Fruit fly (Drosophila melanogaster) whole organism, prepupa: ENCODE data around the gene Fad2.

Experiments
- CG10631 ChIP-seq: fragments of 200-800 bp; sonication (Bioruptor generic); optimal IDR thresholded peaks from 2 replicates; lab custom pipeline; 2016; ENCODE audit warnings: missing biosample characterization, missing genetic modification characterization
- CG10669 ChIP-seq: fragments of 200-800 bp; sonication (Bioruptor generic); optimal IDR thresholded peaks from 3 replicates; lab custom pipeline; 2018; ENCODE audit warnings: missing biosample characterization, mild to moderate bottlenecking, missing genetic modification characterization, moderate library complexity
- CG11294 ChIP-seq: fragments of 200-800 bp; sonication (Bioruptor generic); IDR thresholded peaks from 2 replicates; pipeline ENCODE4 v1.3.6; 2022; ENCODE audit warnings: missing biosample characterization, missing genetic modification characterization
- CG11762 ChIP-seq: fragments of 200-800 bp; sonication (Bioruptor generic); optimal IDR thresholded peaks from 3 replicates; lab custom pipeline; 2016; ENCODE audit warnings: missing biosample characterization, missing genetic modification characterization; ENCODE audit not compliant: insufficient read depth
- CG11902 ChIP-seq: fragments of 200-800 bp; sonication (Bioruptor generic); optimal IDR thresholded peaks from 3 replicates; lab custom pipeline; 2016; ENCODE audit warnings: missing biosample characterization, missing genetic modification characterization
- CG15336 ChIP-seq: fragments of 200-800 bp; sonication (Bioruptor generic); IDR thresholded peaks from 2 replicates; pipeline ENCODE4 v1.3.6; 2022; ENCODE audit warnings: missing biosample characterization, missing genetic modification characterization
- CG1621 ChIP-seq: fragments of 200-800 bp; sonication (Bioruptor generic); optimal IDR thresholded peaks from 3 replicates; lab custom pipeline; 2018; ENCODE audit warnings: missing biosample characterization, mild to moderate bottlenecking, missing genetic modification characterization
- CG16779 ChIP-seq: fragments of 200-800 bp; sonication (Bioruptor generic); optimal IDR thresholded peaks from 3 replicates; lab custom pipeline; 2017; ENCODE audit warnings: missing biosample characterization, mild to moderate bottlenecking, missing genetic modification characterization
- CG32006 ChIP-seq: fragments of 200-800 bp; sonication (Bioruptor generic); optimal IDR thresholded peaks from 3 replicates; lab custom pipeline; 2017; ENCODE audit warnings: missing biosample characterization, mild to moderate bottlenecking, missing genetic modification characterization
- CG34406 ChIP-seq: fragments of 200-800 bp; sonication (Bioruptor generic); optimal IDR thresholded peaks from 3 replicates; lab custom pipeline; 2016; ENCODE audit warnings: missing biosample characterization, missing genetic modification characterization
- CG4318 ChIP-seq: fragments of 200-800 bp; sonication (Bioruptor generic); optimal IDR thresholded peaks from 3 replicates; lab custom pipeline; 2017; ENCODE audit warnings: missing biosample characterization, mild to moderate bottlenecking, missing genetic modification characterization
- CG6163 ChIP-seq: fragments of 200-800 bp; sonication (Bioruptor generic); IDR thresholded peaks from 3 replicates; pipeline ENCODE4 v1.3.6; 2022; ENCODE audit warnings: missing biosample characterization, missing genetic modification characterization
- CG6276 ChIP-seq: fragments of 200-800 bp; sonication (Bioruptor generic); optimal IDR thresholded peaks from 2 replicates; lab custom pipeline; 2017; ENCODE audit warnings: missing biosample characterization, mild to moderate bottlenecking, missing genetic modification characterization
- CG6792 ChIP-seq: fragments of 200-800 bp; sonication (Bioruptor generic); optimal IDR thresholded peaks from 3 replicates; lab custom pipeline; 2016; ENCODE audit warnings: missing biosample characterization, missing genetic modification characterization
- CG6808 ChIP-seq: fragments of 200-800 bp; sonication (Bioruptor generic); optimal IDR thresholded peaks from 3 replicates; lab custom pipeline; 2017; ENCODE audit warnings: missing biosample characterization, missing genetic modification characterization, mild to moderate bottlenecking, moderate library complexity, missing genetic modification reagents
- CG6854 ChIP-seq: fragments of 200-800 bp; sonication (Bioruptor generic); optimal IDR thresholded peaks from 2 replicates; lab custom pipeline; 2017; ENCODE audit warnings: missing biosample characterization, mild to moderate bottlenecking, missing genetic modification characterization
- CG7368 ChIP-seq: fragments of 200-800 bp; sonication (Bioruptor generic); optimal IDR thresholded peaks from 3 replicates; lab custom pipeline; 2016; ENCODE audit warnings: missing biosample characterization, missing genetic modification characterization
- CG8119 ChIP-seq: fragments of 200-800 bp; sonication (Bioruptor generic); IDR thresholded peaks from 3 replicates; pipeline ENCODE4 v1.3.6; 2022; ENCODE audit warnings: missing biosample characterization, missing genetic modification characterization
- CG8319 ChIP-seq: fragments of 200-800 bp; sonication (Bioruptor generic); optimal IDR thresholded peaks from 3 replicates; lab custom pipeline; 2016; ENCODE audit warnings: missing biosample characterization, missing genetic modification characterization
- CG8632 ChIP-seq: fragments of 200-800 bp; sonication (Bioruptor generic); optimal IDR thresholded peaks from 3 replicates; lab custom pipeline; 2016; ENCODE audit warnings: missing biosample characterization, missing genetic modification characterization
- CG9139 ChIP-seq: fragments of 200-800 bp; sonication (Bioruptor generic); optimal IDR thresholded peaks from 3 replicates; lab custom pipeline; 2017; ENCODE audit warnings: missing biosample characterization, mild to moderate bottlenecking, missing genetic modification characterization
- Eip75B ChIP-seq: fragments of 200-800 bp; sonication (Bioruptor generic); optimal IDR thresholded peaks from 3 replicates; lab custom pipeline; 2016; ENCODE audit warnings: missing biosample characterization, missing genetic modification characterization
- Eip93F ChIP-seq: fragments of 200-800 bp; sonication (Bioruptor generic); optimal IDR thresholded peaks from 2 replicates; lab custom pipeline; 2016; ENCODE audit warnings: missing biosample characterization, mild to moderate bottlenecking, missing genetic modification characterization
- Ets96B ChIP-seq: fragments of 200-800 bp; optimal IDR thresholded peaks from 2 replicates; lab custom pipeline; 2019; ENCODE audit warnings: missing biosample characterization, mild to moderate bottlenecking, missing genetic modification characterization, moderate library complexity
- Gug ChIP-seq: fragments of 200-800 bp; sonication (Bioruptor generic); IDR thresholded peaks from 2 replicates; pipeline ENCODE4 v1.3.6; 2022; ENCODE audit warnings: missing biosample characterization, missing genetic modification characterization
- Hr38 ChIP-seq: sonication (Bioruptor generic); optimal IDR thresholded peaks from 2 replicates; lab custom pipeline; 2016; ENCODE audit warnings: missing biosample characterization, missing genetic modification characterization
- Hr39 ChIP-seq: fragments of 200-800 bp; sonication (Bioruptor generic); optimal IDR thresholded peaks from 2 replicates; lab custom pipeline; 2016; ENCODE audit warnings: missing biosample characterization, missing genetic modification characterization
- Hr4 ChIP-seq: fragments of 200-800 bp; sonication (Bioruptor generic); optimal IDR thresholded peaks from 3 replicates; lab custom pipeline; 2016; ENCODE audit warnings: missing biosample characterization, missing genetic modification characterization
- Met ChIP-seq: fragments of 200-800 bp; sonication (Bioruptor generic); optimal IDR thresholded peaks from 3 replicates; lab custom pipeline; 2016; ENCODE audit warnings: missing biosample characterization, missing genetic modification characterization
- OdsH ChIP-seq: fragments of 200-800 bp; sonication (Bioruptor generic); optimal IDR thresholded peaks from 3 replicates; lab custom pipeline; 2016; ENCODE audit warnings: missing biosample characterization, missing genetic modification characterization
- Smox ChIP-seq: fragments of 200-800 bp; sonication (Bioruptor generic); optimal IDR thresholded peaks from 3 replicates; lab custom pipeline; 2016; ENCODE audit warnings: missing biosample characterization, missing genetic modification characterization
- Sox102F ChIP-seq: fragments of 200-800 bp; sonication (Bioruptor generic); optimal IDR thresholded peaks from 2 replicates; lab custom pipeline; 2016; ENCODE audit warnings: missing biosample characterization, mild to moderate bottlenecking, missing genetic modification characterization
- Sox14 ChIP-seq: fragments of 200-800 bp; sonication (Bioruptor generic); optimal IDR thresholded peaks from 3 replicates; lab custom pipeline; 2016; ENCODE audit warnings: missing biosample characterization, missing genetic modification characterization
- Sox15 ChIP-seq: fragments of 200-800 bp; sonication (Bioruptor generic); optimal IDR thresholded peaks from 3 replicates; lab custom pipeline; 2016; ENCODE audit warnings: missing biosample characterization, missing genetic modification characterization
- achi ChIP-seq: fragments of 200-800 bp; sonication (Bioruptor generic); optimal IDR thresholded peaks from 3 replicates; lab custom pipeline; 2016; ENCODE audit warnings: missing biosample characterization, missing genetic modification characterization
- cyc ChIP-seq: fragments of 200-800 bp; sonication (Bioruptor generic); optimal IDR thresholded peaks from 3 replicates; lab custom pipeline; 2016; ENCODE audit warnings: missing biosample characterization, missing genetic modification characterization
- dac ChIP-seq: fragments of 200-800 bp; sonication (Bioruptor generic); optimal IDR thresholded peaks from 2 replicates; lab custom pipeline; 2017; ENCODE audit warnings: missing biosample characterization, mild to moderate bottlenecking, missing genetic modification characterization
- fd59A ChIP-seq: fragments of 200-800 bp; sonication (Bioruptor generic); optimal IDR thresholded peaks from 2 replicates; lab custom pipeline; 2017; ENCODE audit warnings: missing biosample characterization, mild to moderate bottlenecking, missing genetic modification characterization, missing genetic modification reagents
- fkh ChIP-seq: fragments of 200-800 bp; sonication (Bioruptor generic); optimal IDR thresholded peaks from 3 replicates; lab custom pipeline; 2017; ENCODE audit warnings: missing biosample characterization, mild to moderate bottlenecking, missing genetic modification characterization, moderate library complexity
- lz ChIP-seq: fragments of 200-800 bp; sonication (Bioruptor generic); optimal IDR thresholded peaks from 3 replicates; lab custom pipeline; 2016; ENCODE audit warnings: missing biosample characterization, missing genetic modification characterization
- net ChIP-seq: fragments of 200-800 bp; sonication (Bioruptor generic); optimal IDR thresholded peaks from 3 replicates; lab custom pipeline; 2016; ENCODE audit warnings: missing biosample characterization, missing genetic modification characterization
- pdm3 ChIP-seq: fragments of 200-800 bp; sonication (Bioruptor generic); optimal IDR thresholded peaks from 3 replicates; lab custom pipeline; 2016; ENCODE audit warnings: missing biosample characterization, missing genetic modification characterization
- salr ChIP-seq, 2 experiments: fragments of 200-800 bp; sonication (Bioruptor generic); optimal IDR thresholded peaks; 3 replicates each; lab custom pipeline; 2016 to 2018; ENCODE audit warnings: missing biosample characterization in 2 of 2, missing genetic modification characterization in 2 of 2, mild to moderate bottlenecking in 1 of 2
- spab ChIP-seq: fragments of 200-800 bp; sonication (Bioruptor generic); optimal IDR thresholded peaks from 2 replicates; lab custom pipeline; 2017; ENCODE audit warnings: missing biosample characterization, mild to moderate bottlenecking, missing genetic modification characterization, missing genetic modification reagents
- ss ChIP-seq, 2 experiments: fragments of 200-800 bp; sonication (Bioruptor generic); optimal IDR thresholded peaks; 2 replicates in 1 of 2; 3 replicates in 1 of 2; lab custom pipeline; 2017 to 2018; ENCODE audit warnings: mild to moderate bottlenecking in 2 of 2, missing biosample characterization in 2 of 2, missing genetic modification characterization in 2 of 2, moderate library complexity in 1 of 2
- svp ChIP-seq: fragments of 200-800 bp; sonication (Bioruptor generic); peaks from one replicate; lab custom pipeline; 2016; ENCODE audit warnings: missing biosample characterization, missing genetic modification characterization
- topi ChIP-seq: fragments of 200-800 bp; sonication (Bioruptor generic); optimal IDR thresholded peaks from 3 replicates; lab custom pipeline; 2016; ENCODE audit warnings: missing biosample characterization, missing genetic modification characterization
- vri ChIP-seq: fragments of 200-800 bp; sonication (Bioruptor generic); optimal IDR thresholded peaks from 3 replicates; lab custom pipeline; 2016; ENCODE audit warnings: missing biosample characterization, mild to moderate bottlenecking, missing genetic modification characterization

Fad2 gene

dm6 chr3L:10976478-10976877 lies 46.9 kb upstream of the Fad2 start (continued):
- TF ChIP-seq CG8119, result peak; percentile 63
- TF ChIP-seq cyc (GFP tag; lab: Kevin White, UChicago), result peak; percentile 86
- no peak for TF ChIP-seq CG11294 (GFP tag; lab: Robert Waterston, UW)
- peak; percentile 65 for TF ChIP-seq CG6163 (GFP tag; lab: Robert Waterston, UW)
- peak; percentile 81 for TF ChIP-seq Hr39
- TF ChIP-seq CG34406 (GFP tag; lab: Kevin White, UChicago), result peak; percentile 85
- no peak for TF ChIP-seq fkh
- peak; percentile 71 for TF ChIP-seq Hr4 (GFP tag; lab: Kevin White, UChicago)
- peak; percentile 29; the same call in 1 of the 2 replicates for TF ChIP-seq CG15336 (GFP tag; lab: Robert Waterston, UW)
- TF ChIP-seq vri (GFP tag; lab: Kevin White, UChicago), result peak; percentile 74
- TF ChIP-seq pdm3 (GFP tag; lab: Kevin White, UChicago), result peak; percentile 82
- peak; percentile 78 for TF ChIP-seq CG11762 (GFP tag; lab: Kevin White, UChicago)
- peak; percentile 88 for TF ChIP-seq CG11902 (GFP tag; lab: Kevin White, UChicago)
- peak; percentile 38 for TF ChIP-seq dac (GFP tag; lab: Kevin White, UChicago)
- peak; percentile 92 for TF ChIP-seq Met (GFP tag; lab: Kevin White, UChicago)
- peak; percentile 84 for TF ChIP-seq CG8632

DNA sequence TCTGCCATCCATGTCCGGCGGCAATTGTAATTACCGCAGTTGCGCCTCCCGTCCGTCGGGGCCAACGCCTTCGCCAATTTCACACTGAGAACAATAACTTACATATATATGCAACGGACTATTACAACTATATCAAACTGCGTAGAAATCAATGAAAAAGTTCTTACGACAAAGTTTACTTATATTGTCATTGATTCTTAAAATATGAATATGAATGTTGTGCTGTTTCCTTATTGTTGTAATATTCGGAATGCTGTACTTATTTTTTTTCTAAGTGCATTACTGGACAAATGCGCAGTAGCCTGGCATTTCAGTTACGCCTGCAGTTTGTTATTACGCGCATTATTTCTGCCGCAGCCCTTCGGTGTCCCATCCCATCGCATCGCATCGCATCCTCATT lies 45.9 kb upstream of the Fad2 start:
- TF ChIP-seq CG10669 (GFP tag; lab: Kevin White, UChicago) (peak; percentile 81), CG4318 (GFP tag; lab: Kevin White, UChicago) (no peak), cyc (GFP tag; lab: Kevin White, UChicago) (peak; percentile 82), CG32006 (GFP tag; lab: Kevin White, UChicago) (peak; percentile 34), CG7368 (GFP tag; lab: Kevin White, UChicago) (peak; percentile 77), lz (GFP tag; lab: Kevin White, UChicago) (peak; percentile 75), salr (GFP tag; optimal IDR thresholded peaks at IDR 0.05; lab: Kevin White, UChicago) (peak in 1 of 2 experiments; percentile 29), Hr39 (peak; percentile 75), Gug (no peak), Sox15 (GFP tag; lab: Kevin White, UChicago) (peak; percentile 43), CG1621 (tag; lab: Kevin White, UChicago) (peak; percentile 70), CG6163 (GFP tag; lab: Robert Waterston, UW) (peak; percentile 70; the same call in 2 of the 3 replicates), Sox102F (GFP tag; lab: Kevin White, UChicago) (peak; percentile 83), CG6276 (GFP tag; lab: Kevin White, UChicago) (no peak), net (peak; percentile 51), CG11762 (GFP tag; lab: Kevin White, UChicago) (peak; percentile 74), Ets96B (peak; percentile 79), CG16779 (tag; lab: Kevin White, UChicago) (peak; percentile 42), achi (GFP tag; lab: Kevin White, UChicago) (peak; percentile 66), CG8632 (peak; percentile 65), CG8319 (GFP tag; lab: Kevin White, UChicago) (peak; percentile 69), vri (GFP tag; lab: Kevin White, UChicago) (peak; percentile 72), CG11902 (GFP tag; lab: Kevin White, UChicago) (peak; percentile 64), topi (GFP tag; lab: Kevin White, UChicago) (peak; percentile 82), OdsH (GFP tag; lab: Kevin White, UChicago) (peak; percentile 64), CG34406 (GFP tag; lab: Kevin White, UChicago) (peak; percentile 80), CG6808 (GFP tag; lab: Kevin White, UChicago) (peak; percentile 86), Hr4 (GFP tag; lab: Kevin White, UChicago) (peak; percentile 21), Smox (GFP tag; lab: Kevin White, UChicago) (peak; percentile 81), Hr38 (GFP tag; lab: Kevin White, UChicago) (no peak), fd59A (peak; percentile 56), spab (peak; percentile 79), dac (GFP tag; lab: Kevin White, UChicago) (no peak), CG6854 (GFP tag; lab: Kevin White, UChicago) (peak; percentile 78), CG11294 (GFP tag; lab: Robert Waterston, UW) (no peak), pdm3 (GFP tag; lab: Kevin White, UChicago) (peak; percentile 72), ss (GFP tag; optimal IDR thresholded peaks at IDR 0.05; lab: Kevin White, UChicago) (peak; percentile 71 to 74), Eip75B (GFP tag; lab: Kevin White, UChicago) (peak; percentile 79), CG6792 (GFP tag; lab: Kevin White, UChicago) (peak; percentile 73), Sox14 (GFP tag; lab: Kevin White, UChicago) (peak; percentile 65), svp (peak; percentile 90), CG10631 (GFP tag; lab: Kevin White, UChicago) (peak; percentile 62), CG9139 (GFP tag; lab: Kevin White, UChicago) (peak; percentile 46), Eip93F (GFP tag; lab: Kevin White, UChicago) (peak; percentile 25)
